Worm (Caenorhabditis elegans): ENCODE data around the gene bli-5.

The bli-5 gene

DNA sequence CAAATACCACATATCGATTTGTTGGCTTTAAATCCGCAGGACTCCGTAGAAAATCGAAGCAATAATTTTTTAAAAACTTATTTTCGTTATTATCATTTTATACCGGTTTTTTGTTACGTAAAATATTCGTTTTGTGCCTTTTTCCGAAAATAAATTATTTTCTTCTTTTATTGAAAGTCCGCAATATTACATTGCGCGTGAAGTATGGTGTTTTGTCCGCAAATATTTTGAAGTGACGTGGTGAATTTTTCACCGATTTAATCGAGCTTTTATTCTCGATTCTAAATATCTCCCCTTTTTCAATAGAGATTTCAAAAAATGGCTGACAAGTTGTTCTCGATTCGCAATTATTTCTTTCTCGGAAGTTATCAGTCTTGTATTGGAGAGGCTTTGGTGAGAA is 3.5 kb downstream of the bli-5 start, which contains the start of gene cope-1 (continued):
- no peak for TF ChIP-seq unc-62 (GFP tag; optimal IDR thresholded peaks at IDR 0.05 in 1 of 2)
- TF ChIP-seq unc-62 (tag; optimal IDR thresholded peaks at IDR 0.05), result no peak
- TF ChIP-seq arid-1 (GFP tag; conservative IDR thresholded peaks at IDR 0.05), result no peak
- TF ChIP-seq R02D3.7 (tag; optimal IDR thresholded peaks at IDR 0.05), result no peak
- peak; percentile 43 for TF ChIP-seq mes-2 (tag; optimal IDR thresholded peaks at IDR 0.05; ENCODE audit: poor library complexity, severe bottlenecking)
- no peak for TF ChIP-seq lin-39 (tag; optimal IDR thresholded peaks at IDR 0.05)
- no peak for TF ChIP-seq Y5F2A.4 (GFP tag; optimal IDR thresholded peaks at IDR 0.05)
- no peak for TF ChIP-seq T26A8.4 (GFP tag; IDR thresholded peaks at IDR 0.05)
- TF ChIP-seq zag-1 (tag; optimal IDR thresholded peaks at IDR 0.05), result no peak
- TF ChIP-seq zfp-3 (GFP tag; conservative IDR thresholded peaks at IDR 0.05), result no peak
- TF ChIP-seq pqm-1 (tag; optimal IDR thresholded peaks at IDR 0.05), result no peak
- no peak for TF ChIP-seq unc-130 (GFP tag; optimal IDR thresholded peaks at IDR 0.05)
- TF ChIP-seq daf-16 (GFP tag; optimal IDR thresholded peaks at IDR 0.05), result no peak
- no peak for TF ChIP-seq daf-16 (tag; optimal IDR thresholded peaks at IDR 0.05)
- TF ChIP-seq nhr-25 (tag; optimal IDR thresholded peaks at IDR 0.05; ENCODE audit: borderline replicate concordance, insufficient read depth), result no peak

DNA sequence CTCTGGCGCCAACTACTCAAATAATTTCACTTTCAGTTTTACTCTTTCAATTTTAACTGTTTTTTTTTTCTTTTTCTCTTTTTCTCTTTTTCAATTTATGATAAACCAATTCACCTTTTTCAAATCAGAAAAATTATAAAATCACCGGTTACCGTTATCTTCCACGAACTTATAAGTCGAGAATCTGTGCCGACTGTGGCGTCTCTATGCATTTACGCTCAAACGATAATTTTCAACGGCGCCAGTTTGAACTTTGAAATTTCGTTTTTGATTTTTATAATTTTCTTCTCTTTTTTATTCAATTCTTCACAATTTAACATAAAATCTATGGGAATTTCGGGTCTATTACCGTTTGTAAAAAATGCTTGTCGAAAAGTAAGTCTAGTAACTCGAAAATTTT is 6.2 kb downstream of the bli-5 start, which contains the start of gene exo-1:
Gene exo-1, plus strand, starts transcription at position 101 of the 400 bp plus-strand sequence.
- no peak for TF ChIP-seq skn-1 (tag; optimal IDR thresholded peaks at IDR 0.05)
- TF ChIP-seq egl-27 (tag; optimal IDR thresholded peaks at IDR 0.05), result no peak
- TF ChIP-seq mes-2 (tag; optimal IDR thresholded peaks at IDR 0.05; ENCODE audit: poor library complexity, severe bottlenecking), result peak; percentile 96
- peak; percentile 94 for TF ChIP-seq lin-38 (GFP tag; IDR thresholded peaks at IDR 0.05)
- peak; percentile 87 for TF ChIP-seq unc-130 (GFP tag; optimal IDR thresholded peaks at IDR 0.05)
- TF ChIP-seq mep-1 (tag; optimal IDR thresholded peaks at IDR 0.05), result peak; percentile 80
- TF ChIP-seq pqm-1 (tag; optimal IDR thresholded peaks at IDR 0.05), result peak; percentile 52
- peak; percentile 25 for TF ChIP-seq lin-13 (GFP tag; optimal IDR thresholded peaks at IDR 0.05)
- TF ChIP-seq D1046.2 (GFP tag; IDR thresholded peaks at IDR 0.05), result 0 out of 2 replicates have a peak, but pooled peaks have one; percentile 20
- TF ChIP-seq hmg-1.1 (GFP tag; IDR thresholded peaks at IDR 0.05), result no peak
- TF ChIP-seq nhr-11 (tag; optimal IDR thresholded peaks at IDR 0.05), result peak; percentile 51
- no peak for TF ChIP-seq lir-3 (tag; optimal IDR thresholded peaks at IDR 0.05)
- TF ChIP-seq aly-2 (tag; optimal IDR thresholded peaks at IDR 0.05), result no peak
- peak in 1 of 2 experiments; percentile 87 for TF ChIP-seq lsy-2 (tag; optimal IDR thresholded peaks at IDR 0.05)
- peak in 1 of 2 experiments; percentile 82 for TF ChIP-seq hif-1 (tag; optimal IDR thresholded peaks at IDR 0.05)
- TF ChIP-seq hlh-30 (tag; optimal IDR thresholded peaks at IDR 0.05; ENCODE audit: insufficient read depth), result peak; percentile 54
- peak; percentile 86 for TF ChIP-seq dpl-1 (GFP tag; optimal IDR thresholded peaks at IDR 0.05)
- 0 out of 2 replicates have a peak, but pooled peaks have one; percentile 29 for TF ChIP-seq ceh-44 (GFP tag; IDR thresholded peaks at IDR 0.05)
- peak; percentile 82 for TF ChIP-seq nhr-28 (tag; optimal IDR thresholded peaks at IDR 0.05)
- TF ChIP-seq nhr-6 (tag; optimal IDR thresholded peaks at IDR 0.05), result peak; percentile 74
- TF ChIP-seq zip-2 (tag; optimal IDR thresholded peaks at IDR 0.05), result no peak
- peak; percentile 94 for TF ChIP-seq nhr-77 (tag; optimal IDR thresholded peaks at IDR 0.05)
- peak in 1 of 2 experiments; percentile 24 for TF ChIP-seq mdl-1 (tag; optimal IDR thresholded peaks at IDR 0.05)
- peak; percentile 28; the same call in 1 of the 2 replicates for TF ChIP-seq vab-7 (GFP tag; IDR thresholded peaks at IDR 0.05)

DNA sequence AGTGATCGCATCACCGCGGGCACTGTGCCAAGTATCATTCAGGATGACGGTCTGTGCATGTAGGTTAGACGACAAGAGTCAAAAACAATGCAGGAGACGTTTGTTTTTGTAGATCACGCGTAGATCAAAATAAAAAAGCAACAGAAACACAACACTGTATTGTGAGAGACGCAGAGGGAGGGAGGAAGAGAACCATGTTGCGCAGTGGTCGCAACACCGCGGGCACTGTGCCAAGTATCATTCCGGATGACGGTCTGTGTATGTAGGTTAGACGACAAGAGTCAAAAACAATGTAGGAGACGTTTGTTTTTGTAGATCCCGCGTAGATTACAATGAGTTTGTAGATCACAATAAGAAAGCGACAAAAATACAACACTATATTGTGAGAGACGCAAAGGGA is 10.6 kb downstream of the bli-5 start:
- TF ChIP-seq dmd-9 (GFP tag; IDR thresholded peaks at IDR 0.05) (no peak), zip-2 (tag; optimal IDR thresholded peaks at IDR 0.05) (no peak), ceh-20 (GFP tag; IDR thresholded peaks at IDR 0.05) (no peak), vab-7 (GFP tag; IDR thresholded peaks at IDR 0.05) (no peak), egl-27 (tag; optimal IDR thresholded peaks at IDR 0.05) (no peak), ceh-62 (tag; optimal IDR thresholded peaks at IDR 0.05) (no peak), nhr-237 (tag; optimal IDR thresholded peaks at IDR 0.05) (no peak), aly-2 (tag; optimal IDR thresholded peaks at IDR 0.05) (no peak)

All from whole organism, L4 larva.